Fruit fly (Drosophila melanogaster): ENCODE measurements around the gene CG34277.

dm6 chr3R:5395210-5395609 is 25.9 kb downstream of the CG34277 start:
- TF ChIP-seq bab1 (GFP tag; optimal IDR thresholded peaks at IDR 0.05) (no peak), cnc (optimal IDR thresholded peaks at IDR 0.05) (no peak), Mnt (GFP tag; optimal IDR thresholded peaks at IDR 0.05) (no peak), Crg-1 (GFP tag; optimal IDR thresholded peaks at IDR 0.05) (no peak), cic (GFP tag; optimal IDR thresholded peaks at IDR 0.05) (peak; percentile 63), CG1620 (GFP tag; optimal IDR thresholded peaks at IDR 0.05) (no peak), tj (GFP tag; optimal IDR thresholded peaks at IDR 0.05) (no peak), CG5204 (GFP tag; optimal IDR thresholded peaks at IDR 0.05) (no peak), toe (GFP tag; optimal IDR thresholded peaks at IDR 0.05) (no peak), Hr96 (GFP tag; optimal IDR thresholded peaks at IDR 0.05) (no peak), CG11617 (GFP tag; optimal IDR thresholded peaks at IDR 0.05) (no peak), CG33017 (tag; optimal IDR thresholded peaks at IDR 0.05) (no peak), kay (GFP tag; ENCODE audit: borderline replicate concordance) (no peak), CG7101 (tag; optimal IDR thresholded peaks at IDR 0.05) (no peak)
